In the genomic region with DNA sequence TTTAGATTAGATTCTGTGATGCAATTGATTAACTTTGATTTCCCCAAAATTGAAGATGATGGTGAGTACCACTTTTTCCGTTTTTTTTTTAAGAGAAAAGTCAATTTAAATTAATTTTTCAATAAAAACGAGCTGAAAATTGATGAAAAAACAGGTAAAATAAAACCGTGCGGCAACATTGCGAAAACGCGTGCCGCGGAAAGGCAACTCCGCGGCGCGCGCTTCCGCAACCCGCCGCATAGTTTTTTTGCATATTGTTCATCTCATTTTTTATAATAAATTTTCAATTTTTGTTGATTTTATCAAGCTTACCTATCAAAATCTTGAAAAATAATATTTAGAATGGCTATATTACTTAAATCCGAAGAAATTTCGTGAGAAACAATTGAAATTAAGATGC, we compare ENCODE assay signal across 6 worm cellular contexts.
A peak's percentile ranks its signal among the peaks of the same experiment; 100 is the strongest.
TF ChIP-seq lines count a peak whose summit lies in the region.

No protein-coding gene starts in this region.

TF ChIP-seq in whole organism, L2 larva, 48 proteins besides CTCF, POLR2A, EP300 and RAD21 (continued from another document):
- TF ChIP-seq nhr-10 (tag; optimal IDR thresholded peaks at IDR 0.05; lab: Kevin White, UChicago) = no peak
- no peak for TF ChIP-seq R02D3.7 (tag; optimal IDR thresholded peaks at IDR 0.05; lab: Kevin White, UChicago)
- no peak for TF ChIP-seq nhr-6 (tag; optimal IDR thresholded peaks at IDR 0.05; lab: Kevin White, UChicago)
- no peak for TF ChIP-seq ceh-16 (tag; optimal IDR thresholded peaks at IDR 0.05; lab: Kevin White, UChicago)
- no peak for TF ChIP-seq elt-1 (tag; optimal IDR thresholded peaks at IDR 0.05; lab: Kevin White, UChicago)
TF ChIP-seq in whole organism, L2 larva: peak in this region for 2.

TF ChIP-seq in whole organism, L4 larva, 104 proteins besides CTCF, POLR2A, EP300 and RAD21 (continued from another document):
- TF ChIP-seq mes-2 (tag; optimal IDR thresholded peaks at IDR 0.05; lab: Kevin White, UChicago; ENCODE audit: poor library complexity, severe bottlenecking) (peak; percentile 46), snpc-1.2 (GFP tag; IDR thresholded peaks at IDR 0.05; lab: Robert Waterston, UW) (peak; percentile 49; the same call in 1 of the 2 replicates), lsy-2 (tag; optimal IDR thresholded peaks at IDR 0.05; lab: Kevin White, UChicago) (peak in 1 of 2 experiments; percentile 58), nhr-6 (tag; optimal IDR thresholded peaks at IDR 0.05; lab: Kevin White, UChicago) (peak; percentile 25), dve-1 (tag; optimal IDR thresholded peaks at IDR 0.05; lab: Kevin White, UChicago; ENCODE audit: insufficient read depth) (peak; percentile 47), F44E2.7 (GFP tag; IDR thresholded peaks at IDR 0.05; lab: Robert Waterston, UW) (0 out of 2 replicates have a peak, but pooled peaks have one; percentile 15), sdz-12 (GFP tag; optimal IDR thresholded peaks at IDR 0.05; lab: Kevin White, UChicago) (no peak), unc-130 (GFP tag; optimal IDR thresholded peaks at IDR 0.05; lab: Kevin White, UChicago) (peak; percentile 2), spr-1 (tag; optimal IDR thresholded peaks at IDR 0.05; lab: Kevin White, UChicago) (no peak), Y48G9A.11 (GFP tag; IDR thresholded peaks at IDR 0.05; lab: Robert Waterston, UW) (no peak), pha-4 (GFP tag; IDR thresholded peaks at IDR 0.05; lab: Robert Waterston, UW) (peak; percentile 53; the same call in 1 of the 2 replicates), pha-4 (tag; optimal IDR thresholded peaks at IDR 0.05; lab: Kevin White, UChicago) (no peak), ceh-44 (GFP tag; IDR thresholded peaks at IDR 0.05; lab: Robert Waterston, UW) (no peak), dmd-8 (GFP tag; IDR thresholded peaks at IDR 0.05; lab: Robert Waterston, UW) (no peak)

TF ChIP-seq in whole organism, early embryonic, 17 proteins besides CTCF, POLR2A, EP300 and RAD21 (continued from another document):
- TF ChIP-seq tbx-37 (GFP tag; conservative IDR thresholded peaks at IDR 0.05; lab: Robert Waterston, UW) (0 out of 2 replicates have a peak, but pooled peaks have one; percentile 32), aly-1 (tag; optimal IDR thresholded peaks at IDR 0.05; lab: Kevin White, UChicago) (no peak), hmbx-1 (tag; optimal IDR thresholded peaks at IDR 0.05; lab: Kevin White, UChicago) (peak; percentile 2), flt-1 (GFP tag; IDR thresholded peaks at IDR 0.05; lab: Robert Waterston, UW) (peak; percentile 52; the same call in 1 of the 2 replicates), ceh-13 (GFP tag; optimal IDR thresholded peaks at IDR 0.05; lab: Kevin White, UChicago) (peak; percentile 39), tra-4 (tag; optimal IDR thresholded peaks at IDR 0.05; lab: Kevin White, UChicago) (no peak)

TF ChIP-seq in whole organism, late embryonic, 69 proteins besides CTCF, POLR2A, EP300 and RAD21 (continued from another document):
- TF ChIP-seq zip-5 (tag; optimal IDR thresholded peaks at IDR 0.05; lab: Kevin White, UChicago) = peak; percentile 52
- TF ChIP-seq hlh-15 (tag; optimal IDR thresholded peaks at IDR 0.05; lab: Kevin White, UChicago) = peak; percentile 14
- no peak for TF ChIP-seq tbx-7 (tag; optimal IDR thresholded peaks at IDR 0.05; lab: Kevin White, UChicago)
- TF ChIP-seq fax-1 (tag; optimal IDR thresholded peaks at IDR 0.05; lab: Kevin White, UChicago) = peak; percentile 33
- TF ChIP-seq unc-55 (GFP tag; optimal IDR thresholded peaks at IDR 0.05; lab: Kevin White, UChicago) = no peak
- TF ChIP-seq nfya-1 (tag; optimal IDR thresholded peaks at IDR 0.05; lab: Kevin White, UChicago) = peak; percentile 49
- peak; percentile 72 for TF ChIP-seq ttx-3 (tag; optimal IDR thresholded peaks at IDR 0.05; lab: Kevin White, UChicago)
- peak; percentile 25 for TF ChIP-seq K02D7.2 (tag; optimal IDR thresholded peaks at IDR 0.05; lab: Kevin White, UChicago)
- peak; percentile 76 for TF ChIP-seq elt-2 (tag; optimal IDR thresholded peaks at IDR 0.05; lab: Kevin White, UChicago)
- no peak for TF ChIP-seq pag-3 (tag; optimal IDR thresholded peaks at IDR 0.05; lab: Kevin White, UChicago; ENCODE audit: borderline replicate concordance)
- peak; percentile 71 for TF ChIP-seq ceh-34 (tag; optimal IDR thresholded peaks at IDR 0.05; lab: Kevin White, UChicago)
- peak; percentile 21 for TF ChIP-seq ztf-16 (tag; optimal IDR thresholded peaks at IDR 0.05; lab: Kevin White, UChicago)
- peak; percentile 43 for TF ChIP-seq ceh-2 (tag; optimal IDR thresholded peaks at IDR 0.05; lab: Kevin White, UChicago)
- no peak for TF ChIP-seq unc-3 (GFP tag; conservative IDR thresholded peaks at IDR 0.05; lab: Robert Waterston, UW)
- peak; percentile 22 for TF ChIP-seq unc-3 (tag; optimal IDR thresholded peaks at IDR 0.05; lab: Kevin White, UChicago)
- no peak for TF ChIP-seq elt-4 (tag; optimal IDR thresholded peaks at IDR 0.05; lab: Kevin White, UChicago)
- TF ChIP-seq unc-86 (tag; optimal IDR thresholded peaks at IDR 0.05; lab: Kevin White, UChicago) = peak; percentile 44

TF ChIP-seq in whole organism, mixed stage, embryonic, 35 proteins besides CTCF, POLR2A, EP300 and RAD21 (continued from another document):
- peak; percentile 43 for TF ChIP-seq unc-120 (tag; optimal IDR thresholded peaks at IDR 0.05; lab: Kevin White, UChicago; ENCODE audit: poor library complexity, severe bottlenecking)
- peak; percentile 71 for TF ChIP-seq sptf-1 (tag; optimal IDR thresholded peaks at IDR 0.05; lab: Kevin White, UChicago)
- no peak for TF ChIP-seq blmp-1 (tag; optimal IDR thresholded peaks at IDR 0.05; lab: Kevin White, UChicago)
- peak; percentile 65 for TF ChIP-seq nhr-237 (tag; optimal IDR thresholded peaks at IDR 0.05; lab: Kevin White, UChicago)
- TF ChIP-seq hlh-1 (tag; optimal IDR thresholded peaks at IDR 0.05; lab: Kevin White, UChicago) = no peak
- TF ChIP-seq mls-2 (tag; optimal IDR thresholded peaks at IDR 0.05; lab: Kevin White, UChicago) = no peak
- no peak for TF ChIP-seq lin-13 (tag; optimal IDR thresholded peaks at IDR 0.05; lab: Kevin White, UChicago)
- no peak for TF ChIP-seq snpc-4 (tag; optimal IDR thresholded peaks at IDR 0.05; lab: Kevin White, UChicago)
- no peak for TF ChIP-seq mab-5 (tag; optimal IDR thresholded peaks at IDR 0.05; lab: Kevin White, UChicago)
- TF ChIP-seq lsy-2 (tag; optimal IDR thresholded peaks at IDR 0.05; lab: Kevin White, UChicago) = peak; percentile 54
- TF ChIP-seq sem-2 (GFP tag; optimal IDR thresholded peaks at IDR 0.05; lab: Kevin White, UChicago) = no peak
- peak; percentile 20 for TF ChIP-seq ces-1 (GFP tag; optimal IDR thresholded peaks at IDR 0.05; lab: Kevin White, UChicago)
- no peak for TF ChIP-seq elt-1 (tag; optimal IDR thresholded peaks at IDR 0.05; lab: Kevin White, UChicago; ENCODE audit: borderline replicate concordance, insufficient read depth)
- TF ChIP-seq nhr-2 (tag; optimal IDR thresholded peaks at IDR 0.05; lab: Kevin White, UChicago) = no peak
- no peak for TF ChIP-seq pha-4 (tag; optimal IDR thresholded peaks at IDR 0.05; lab: Kevin White, UChicago)
- TF ChIP-seq tbx-8 (GFP tag; optimal IDR thresholded peaks at IDR 0.05; lab: Kevin White, UChicago) = no peak
- TF ChIP-seq cnd-1 (tag; optimal IDR thresholded peaks at IDR 0.05; lab: Kevin White, UChicago) = no peak
- TF ChIP-seq ceh-83 (GFP tag; optimal IDR thresholded peaks at IDR 0.05; lab: Kevin White, UChicago) = no peak
- peak; percentile 6 for TF ChIP-seq ceh-39 (tag; optimal IDR thresholded peaks at IDR 0.05; lab: Kevin White, UChicago)

TF ChIP-seq in whole organism, young adult, 124 proteins besides CTCF, POLR2A, EP300 and RAD21 (continued from another document):
- TF ChIP-seq lsl-1 (GFP tag; optimal IDR thresholded peaks at IDR 0.05; lab: Kevin White, UChicago) (peak; percentile 9), ztf-6 (GFP tag; IDR thresholded peaks at IDR 0.05; lab: Robert Waterston, UW) (no peak), Y53G8AR.9 (GFP tag; conservative IDR thresholded peaks at IDR 0.05; lab: Robert Waterston, UW) (no peak), cebp-1 (GFP tag; IDR thresholded peaks at IDR 0.05; lab: Robert Waterston, UW) (no peak), cebp-1 (tag; optimal IDR thresholded peaks at IDR 0.05; lab: Kevin White, UChicago) (peak; percentile 6), bed-1 (GFP tag; IDR thresholded peaks at IDR 0.05; lab: Robert Waterston, UW) (no peak), lir-1 (GFP tag; conservative IDR thresholded peaks at IDR 0.05; lab: Robert Waterston, UW) (no peak), F57C9.4 (tag; optimal IDR thresholded peaks at IDR 0.05; lab: Kevin White, UChicago) (no peak), attf-6 (GFP tag; IDR thresholded peaks at IDR 0.05; lab: Robert Waterston, UW) (no peak), efl-1 (GFP tag; optimal IDR thresholded peaks at IDR 0.05; lab: Kevin White, UChicago) (peak; percentile 12), ztf-28 (GFP tag; IDR thresholded peaks at IDR 0.05; lab: Robert Waterston, UW) (no peak), mel-28 (tag; optimal IDR thresholded peaks at IDR 0.05; lab: Kevin White, UChicago; ENCODE audit: borderline replicate concordance) (no peak)
TF ChIP-seq in whole organism, young adult: peak in this region for 7.
